Worm (Caenorhabditis elegans): ENCODE data around the gene che-10.

che-10 gene

DNA sequence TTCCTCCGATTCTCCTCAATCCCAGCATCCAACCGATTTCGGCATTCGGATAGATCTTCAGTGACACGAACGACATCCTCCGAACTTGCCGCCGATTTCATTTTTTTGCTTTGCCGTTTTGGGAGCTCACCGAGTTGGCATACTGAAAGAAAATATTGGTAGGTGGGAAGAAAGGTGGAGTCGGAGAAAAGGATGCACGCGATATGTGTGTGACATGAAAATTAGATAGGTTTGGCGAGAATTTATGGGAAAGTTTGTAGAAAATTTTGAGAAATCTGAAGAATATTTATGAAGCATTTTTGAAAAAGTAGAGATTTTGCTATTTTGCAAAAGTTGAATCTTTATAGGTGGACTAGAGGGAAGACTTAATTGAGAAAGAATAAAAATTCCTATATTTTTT is at the start of gene che-10:
che-10 (minus strand) TSS at position 101 of the 400 bp plus-strand sequence.
- no peak for TF ChIP-seq unc-62 (GFP tag; optimal IDR thresholded peaks at IDR 0.05)

DNA sequence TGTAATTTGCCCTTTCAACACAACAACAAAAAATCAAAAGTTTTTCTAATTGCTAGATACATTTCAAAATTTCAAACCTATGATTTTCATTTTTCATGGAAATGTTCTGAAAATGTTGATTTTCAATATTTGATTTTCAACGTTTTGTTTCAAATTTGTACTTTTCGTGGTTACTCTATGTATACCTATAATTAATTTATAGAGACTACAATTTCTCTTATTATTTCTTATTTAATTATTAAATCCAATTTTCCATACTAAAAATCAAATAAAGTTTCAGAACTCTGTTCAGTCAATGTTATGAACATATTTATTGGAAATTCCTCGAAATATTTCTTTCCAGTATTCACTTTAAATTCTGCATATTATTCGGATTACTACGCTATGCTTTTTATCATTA is 48.8 kb upstream of the che-10 start, which contains the start of gene sre-39:
sre-39 (plus strand) TSS at position 301 of the 400 bp plus-strand sequence.
- TF ChIP-seq unc-62 (GFP tag; optimal IDR thresholded peaks at IDR 0.05), result no peak

ce11 chrII:4684852-4685251 is 46.7 kb upstream of the che-10 start:
- no peak for TF ChIP-seq unc-62 (GFP tag; optimal IDR thresholded peaks at IDR 0.05)

ce11 chrII:4683693-4684092 is 45.6 kb upstream of the che-10 start, which contains the start of gene sre-40:
sre-40 (minus strand) TSS chrII:4683793.
- no peak for TF ChIP-seq unc-62 (GFP tag; optimal IDR thresholded peaks at IDR 0.05)

- no peak for TF ChIP-seq unc-62 (GFP tag; optimal IDR thresholded peaks at IDR 0.05)
These were observed 43.2 kb upstream of the che-10 start, which contains the start of gene T05A7.7 for ce11 chrII:4681391-4681790. T05A7.7 (minus strand) TSS chrII:4681491.

ce11 chrII:4677916-4678315 is 39.8 kb upstream of the che-10 start, which contains the start of gene T05A7.1:
T05A7.1 (plus strand) TSS chrII:4678216.
- TF ChIP-seq unc-62 (GFP tag; optimal IDR thresholded peaks at IDR 0.05), result no peak

- no peak for TF ChIP-seq unc-62 (GFP tag; optimal IDR thresholded peaks at IDR 0.05)
These were observed 38.1 kb upstream of the che-10 start for ce11 chrII:4676241-4676640.

DNA sequence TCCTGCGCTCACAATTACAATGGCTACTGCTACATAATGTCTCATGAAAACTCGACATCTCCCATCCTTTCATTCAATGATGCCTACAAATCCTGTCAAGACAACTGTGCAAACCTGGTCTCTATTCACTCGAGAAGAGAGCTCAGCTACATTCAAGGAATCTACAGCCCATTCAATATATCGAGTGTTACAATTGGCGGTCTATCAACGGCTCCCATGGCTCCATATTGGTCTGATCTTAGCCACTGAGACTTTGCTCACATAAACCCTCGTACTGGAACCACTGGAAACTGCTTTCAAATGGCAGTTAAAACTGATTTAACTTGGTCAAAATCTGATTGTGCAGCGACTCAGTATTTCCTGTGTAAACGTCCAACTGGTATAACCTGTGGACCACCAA is 37.3 kb upstream of the che-10 start, which contains the start of gene T05A7.3:
T05A7.3 (plus strand) TSS at position 301 of the 400 bp plus-strand sequence.
- TF ChIP-seq unc-62 (GFP tag; optimal IDR thresholded peaks at IDR 0.05), result no peak

DNA sequence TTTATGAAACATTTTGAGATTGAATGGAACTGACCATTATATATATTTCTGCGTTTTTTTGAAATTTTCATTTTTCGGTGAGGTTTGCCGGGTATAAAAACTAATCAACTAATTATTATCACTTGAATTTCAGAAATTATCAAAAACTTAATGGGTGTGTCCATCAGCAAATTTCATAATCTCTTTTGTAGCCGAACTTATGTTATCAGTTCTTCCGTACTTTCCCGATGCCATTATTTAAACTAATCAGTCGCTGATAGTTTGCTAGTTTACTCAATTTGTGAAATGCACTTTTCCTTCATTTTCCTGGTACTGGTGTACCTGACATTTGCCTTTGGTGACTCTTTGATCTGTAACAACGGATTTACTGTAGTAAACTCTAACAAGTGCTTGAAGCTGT is 36.0 kb upstream of the che-10 start:
- TF ChIP-seq unc-62 (GFP tag; optimal IDR thresholded peaks at IDR 0.05), result no peak

ce11 chrII:4673670-4674069 is 35.5 kb upstream of the che-10 start:
- no peak for TF ChIP-seq unc-62 (GFP tag; optimal IDR thresholded peaks at IDR 0.05)

ce11 chrII:4673242-4673641 is 35.1 kb upstream of the che-10 start:
- TF ChIP-seq unc-62 (GFP tag; optimal IDR thresholded peaks at IDR 0.05), result no peak

ce11 chrII:4672584-4673110 is 34.5 kb upstream of the che-10 start, which contains the start of the genes clec-140 and hmg-11:
clec-140 (plus strand) TSS chrII:4673060.
hmg-11 (plus strand) TSS chrII:4673085.
- TF ChIP-seq unc-62 (GFP tag; optimal IDR thresholded peaks at IDR 0.05), result no peak

ce11 chrII:4671692-4672091 is 33.6 kb upstream of the che-10 start, which contains the start of gene T05A7.6:
T05A7.6 (minus strand) TSS chrII:4671792.
- TF ChIP-seq unc-62 (GFP tag; optimal IDR thresholded peaks at IDR 0.05), result no peak

ce11 chrII:4667572-4667971 is 29.4 kb upstream of the che-10 start, which contains the start of gene fut-5:
fut-5 (minus strand) TSS chrII:4667672.
- no peak for TF ChIP-seq unc-62 (GFP tag; optimal IDR thresholded peaks at IDR 0.05)

- TF ChIP-seq unc-62 (GFP tag; optimal IDR thresholded peaks at IDR 0.05), result no peak
These were observed 27.2 kb upstream of the che-10 start, which contains the start of gene T05A7.11 for ce11 chrII:4665359-4665758. T05A7.11 (minus strand) TSS chrII:4665459.

ce11 chrII:4663186-4663585 is 25.0 kb upstream of the che-10 start, which contains the start of gene T05A7.12:
T05A7.12 (minus strand) TSS chrII:4663286.
- TF ChIP-seq unc-62 (GFP tag; optimal IDR thresholded peaks at IDR 0.05), result no peak

DNA sequence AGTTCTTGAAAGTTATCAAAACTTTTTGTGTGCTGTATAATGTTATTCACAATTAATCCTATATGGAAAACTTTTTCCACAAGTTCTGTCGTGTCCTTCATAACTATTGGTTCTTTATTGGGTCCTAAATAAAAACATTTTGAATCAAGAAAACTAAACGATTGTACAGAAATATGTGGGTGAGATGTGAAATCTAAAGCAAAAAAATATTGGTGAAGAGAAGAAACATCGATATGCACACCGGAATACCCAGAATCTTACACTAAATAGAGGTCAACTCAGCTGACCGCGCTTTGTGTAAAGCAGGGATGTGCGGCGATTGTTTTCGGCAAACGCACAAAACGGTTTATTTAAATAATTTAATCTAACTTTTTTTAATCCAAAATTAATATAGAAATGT is 23.1 kb upstream of the che-10 start, which contains the start of gene T05A7.13:
T05A7.13 (minus strand) TSS at position 101 of the 400 bp plus-strand sequence.
- TF ChIP-seq unc-62 (GFP tag; optimal IDR thresholded peaks at IDR 0.05), result no peak

Measured in whole organism, dauer.